Fruit fly (Drosophila melanogaster) whole organism, prepupa: ENCODE measurements around the gene Arf1.

ENCODE experiments used
- Blimp-1 ChIP-seq: fragments of 200-800 bp; sonication (Bioruptor generic); optimal IDR thresholded peaks from 3 replicates; lab custom pipeline; 2017; ENCODE audit warnings: missing biosample characterization, missing genetic modification characterization, mild to moderate bottlenecking, moderate library complexity, missing genetic modification reagents
- CG10669 ChIP-seq: fragments of 200-800 bp; sonication (Bioruptor generic); optimal IDR thresholded peaks from 3 replicates; lab custom pipeline; 2018; ENCODE audit warnings: missing biosample characterization, mild to moderate bottlenecking, missing genetic modification characterization, moderate library complexity
- CG11762 ChIP-seq: fragments of 200-800 bp; sonication (Bioruptor generic); optimal IDR thresholded peaks from 3 replicates; lab custom pipeline; 2016; ENCODE audit warnings: missing biosample characterization, missing genetic modification characterization; ENCODE audit not compliant: insufficient read depth
- CG11902 ChIP-seq: fragments of 200-800 bp; sonication (Bioruptor generic); optimal IDR thresholded peaks from 3 replicates; lab custom pipeline; 2016; ENCODE audit warnings: missing biosample characterization, missing genetic modification characterization
- CG1621 ChIP-seq: fragments of 200-800 bp; sonication (Bioruptor generic); optimal IDR thresholded peaks from 3 replicates; lab custom pipeline; 2018; ENCODE audit warnings: missing biosample characterization, mild to moderate bottlenecking, missing genetic modification characterization
- CG31627 ChIP-seq: fragments of 200-800 bp; sonication (Bioruptor generic); optimal IDR thresholded peaks from 3 replicates; lab custom pipeline; 2016; ENCODE audit warnings: missing biosample characterization, missing genetic modification characterization
- CG32006 ChIP-seq: fragments of 200-800 bp; sonication (Bioruptor generic); optimal IDR thresholded peaks from 3 replicates; lab custom pipeline; 2017; ENCODE audit warnings: missing biosample characterization, mild to moderate bottlenecking, missing genetic modification characterization
- CG34406 ChIP-seq: fragments of 200-800 bp; sonication (Bioruptor generic); optimal IDR thresholded peaks from 3 replicates; lab custom pipeline; 2016; ENCODE audit warnings: missing biosample characterization, missing genetic modification characterization
- CG3919 ChIP-seq: fragments of 200-800 bp; sonication (Bioruptor generic); optimal IDR thresholded peaks from 3 replicates; lab custom pipeline; 2016; ENCODE audit warnings: missing biosample characterization, missing genetic modification characterization
- CG4318 ChIP-seq: fragments of 200-800 bp; sonication (Bioruptor generic); optimal IDR thresholded peaks from 3 replicates; lab custom pipeline; 2017; ENCODE audit warnings: missing biosample characterization, mild to moderate bottlenecking, missing genetic modification characterization
- CG6163 ChIP-seq: fragments of 200-800 bp; sonication (Bioruptor generic); IDR thresholded peaks from 3 replicates; pipeline ENCODE4 v1.3.6; 2022; ENCODE audit warnings: missing biosample characterization, missing genetic modification characterization
- CG6276 ChIP-seq: fragments of 200-800 bp; sonication (Bioruptor generic); optimal IDR thresholded peaks from 2 replicates; lab custom pipeline; 2017; ENCODE audit warnings: missing biosample characterization, mild to moderate bottlenecking, missing genetic modification characterization
- CG6808 ChIP-seq: fragments of 200-800 bp; sonication (Bioruptor generic); optimal IDR thresholded peaks from 3 replicates; lab custom pipeline; 2017; ENCODE audit warnings: missing biosample characterization, missing genetic modification characterization, mild to moderate bottlenecking, moderate library complexity, missing genetic modification reagents
- CG8119 ChIP-seq: fragments of 200-800 bp; sonication (Bioruptor generic); IDR thresholded peaks from 3 replicates; pipeline ENCODE4 v1.3.6; 2022; ENCODE audit warnings: missing biosample characterization, missing genetic modification characterization
- CG8319 ChIP-seq: fragments of 200-800 bp; sonication (Bioruptor generic); optimal IDR thresholded peaks from 3 replicates; lab custom pipeline; 2016; ENCODE audit warnings: missing biosample characterization, missing genetic modification characterization
- CG8632 ChIP-seq: fragments of 200-800 bp; sonication (Bioruptor generic); optimal IDR thresholded peaks from 3 replicates; lab custom pipeline; 2016; ENCODE audit warnings: missing biosample characterization, missing genetic modification characterization
- CG9139 ChIP-seq: fragments of 200-800 bp; sonication (Bioruptor generic); optimal IDR thresholded peaks from 3 replicates; lab custom pipeline; 2017; ENCODE audit warnings: missing biosample characterization, mild to moderate bottlenecking, missing genetic modification characterization
- Eip75B ChIP-seq: fragments of 200-800 bp; sonication (Bioruptor generic); optimal IDR thresholded peaks from 3 replicates; lab custom pipeline; 2016; ENCODE audit warnings: missing biosample characterization, missing genetic modification characterization
- Ets21C ChIP-seq: fragments of 200-800 bp; sonication (Bioruptor generic); optimal IDR thresholded peaks from 3 replicates; lab custom pipeline; 2016; ENCODE audit warnings: missing biosample characterization, missing genetic modification characterization
- Hr38 ChIP-seq: sonication (Bioruptor generic); optimal IDR thresholded peaks from 2 replicates; lab custom pipeline; 2016; ENCODE audit warnings: missing biosample characterization, missing genetic modification characterization
- Hr4 ChIP-seq: fragments of 200-800 bp; sonication (Bioruptor generic); optimal IDR thresholded peaks from 3 replicates; lab custom pipeline; 2016; ENCODE audit warnings: missing biosample characterization, missing genetic modification characterization
- Lpt ChIP-seq: fragments of 200-800 bp; sonication (Bioruptor generic); optimal IDR thresholded peaks from 3 replicates; lab custom pipeline; 2016; ENCODE audit warnings: missing biosample characterization, missing genetic modification characterization
- OdsH ChIP-seq: fragments of 200-800 bp; sonication (Bioruptor generic); optimal IDR thresholded peaks from 3 replicates; lab custom pipeline; 2016; ENCODE audit warnings: missing biosample characterization, missing genetic modification characterization
- Smox ChIP-seq: fragments of 200-800 bp; sonication (Bioruptor generic); optimal IDR thresholded peaks from 3 replicates; lab custom pipeline; 2016; ENCODE audit warnings: missing biosample characterization, missing genetic modification characterization
- Sox102F ChIP-seq: fragments of 200-800 bp; sonication (Bioruptor generic); optimal IDR thresholded peaks from 2 replicates; lab custom pipeline; 2016; ENCODE audit warnings: missing biosample characterization, mild to moderate bottlenecking, missing genetic modification characterization
- Sox14 ChIP-seq: fragments of 200-800 bp; sonication (Bioruptor generic); optimal IDR thresholded peaks from 3 replicates; lab custom pipeline; 2016; ENCODE audit warnings: missing biosample characterization, missing genetic modification characterization
- Sox15 ChIP-seq: fragments of 200-800 bp; sonication (Bioruptor generic); optimal IDR thresholded peaks from 3 replicates; lab custom pipeline; 2016; ENCODE audit warnings: missing biosample characterization, missing genetic modification characterization
- achi ChIP-seq: fragments of 200-800 bp; sonication (Bioruptor generic); optimal IDR thresholded peaks from 3 replicates; lab custom pipeline; 2016; ENCODE audit warnings: missing biosample characterization, missing genetic modification characterization
- acj6 ChIP-seq: fragments of 200-800 bp; sonication (Bioruptor generic); optimal IDR thresholded peaks from 3 replicates; lab custom pipeline; 2016; ENCODE audit warnings: missing biosample characterization, missing genetic modification characterization
- cyc ChIP-seq: fragments of 200-800 bp; sonication (Bioruptor generic); optimal IDR thresholded peaks from 3 replicates; lab custom pipeline; 2016; ENCODE audit warnings: missing biosample characterization, missing genetic modification characterization
- dac ChIP-seq: fragments of 200-800 bp; sonication (Bioruptor generic); optimal IDR thresholded peaks from 2 replicates; lab custom pipeline; 2017; ENCODE audit warnings: missing biosample characterization, mild to moderate bottlenecking, missing genetic modification characterization
- dsx ChIP-seq: fragments of 200-800 bp; optimal IDR thresholded peaks from 3 replicates; lab custom pipeline; 2019; ENCODE audit warnings: missing biosample characterization, mild to moderate bottlenecking, missing genetic modification characterization, moderate library complexity; ENCODE audit not compliant: poor library complexity, severe bottlenecking
- eg ChIP-seq: fragments of 200-800 bp; sonication (Bioruptor generic); IDR thresholded peaks from 3 replicates; pipeline ENCODE4 v1.3.6; 2022; ENCODE audit warnings: missing biosample characterization, missing genetic modification characterization
- esn ChIP-seq: fragments of 200-800 bp; sonication (Bioruptor generic); optimal IDR thresholded peaks from 2 replicates; lab custom pipeline; 2016; ENCODE audit warnings: missing biosample characterization, mild to moderate bottlenecking, missing genetic modification characterization, moderate library complexity
- fd59A ChIP-seq: fragments of 200-800 bp; sonication (Bioruptor generic); optimal IDR thresholded peaks from 2 replicates; lab custom pipeline; 2017; ENCODE audit warnings: missing biosample characterization, mild to moderate bottlenecking, missing genetic modification characterization, missing genetic modification reagents
- fd85E ChIP-seq: fragments of 200-800 bp; sonication (Bioruptor generic); optimal IDR thresholded peaks from 3 replicates; lab custom pipeline; 2016; ENCODE audit warnings: missing biosample characterization, missing genetic modification characterization
- fkh ChIP-seq: fragments of 200-800 bp; sonication (Bioruptor generic); optimal IDR thresholded peaks from 3 replicates; lab custom pipeline; 2017; ENCODE audit warnings: missing biosample characterization, mild to moderate bottlenecking, missing genetic modification characterization, moderate library complexity
- pdm3 ChIP-seq: fragments of 200-800 bp; sonication (Bioruptor generic); optimal IDR thresholded peaks from 3 replicates; lab custom pipeline; 2016; ENCODE audit warnings: missing biosample characterization, missing genetic modification characterization
- spab ChIP-seq: fragments of 200-800 bp; sonication (Bioruptor generic); optimal IDR thresholded peaks from 2 replicates; lab custom pipeline; 2017; ENCODE audit warnings: missing biosample characterization, mild to moderate bottlenecking, missing genetic modification characterization, missing genetic modification reagents
- svp ChIP-seq: fragments of 200-800 bp; sonication (Bioruptor generic); peaks from one replicate; lab custom pipeline; 2016; ENCODE audit warnings: missing biosample characterization, missing genetic modification characterization
- vri ChIP-seq: fragments of 200-800 bp; sonication (Bioruptor generic); optimal IDR thresholded peaks from 3 replicates; lab custom pipeline; 2016; ENCODE audit warnings: missing biosample characterization, mild to moderate bottlenecking, missing genetic modification characterization

Arf1 gene

dm6 chr3L:22835144-22835964 is 36.7 kb downstream of the Arf1 start, which contains the start of gene jim (continued):
- TF ChIP-seq eg (peak; percentile 62; the same call in 2 of the 3 replicates), Blimp-1 (peak; percentile 41), Ets21C (GFP tag; lab: Kevin White, UChicago) (no peak), cyc (no peak), achi (no peak), Sox15 (GFP tag; lab: Kevin White, UChicago) (no peak), vri (GFP tag; lab: Kevin White, UChicago) (peak; percentile 78), fd85E (GFP tag; lab: Kevin White, UChicago) (no peak), CG6808 (GFP tag; lab: Kevin White, UChicago) (peak; percentile 67), CG8319 (GFP tag; lab: Kevin White, UChicago) (no peak), svp (GFP tag; lab: Kevin White, UChicago) (peak; percentile 90), CG8119 (GFP tag; lab: Robert Waterston, UW) (peak; percentile 60; the same call in 2 of the 3 replicates), CG10669 (GFP tag; lab: Kevin White, UChicago) (peak; percentile 5), Hr38 (GFP tag; lab: Kevin White, UChicago) (no peak), CG3919 (peak; percentile 62), CG9139 (GFP tag; lab: Kevin White, UChicago) (peak; percentile 75), Eip75B (GFP tag; lab: Kevin White, UChicago) (peak; percentile 5), Lpt (GFP tag; lab: Kevin White, UChicago) (peak; percentile 87), fd59A (no peak), CG32006 (GFP tag; lab: Kevin White, UChicago) (peak; percentile 56), CG1621 (peak; percentile 71), CG11762 (GFP tag; lab: Kevin White, UChicago) (peak; percentile 38), OdsH (no peak), fkh (GFP tag; lab: Kevin White, UChicago) (peak; percentile 94), CG34406 (GFP tag; lab: Kevin White, UChicago) (peak; percentile 2), Smox (GFP tag; lab: Kevin White, UChicago) (no peak), CG31627 (GFP tag; lab: Kevin White, UChicago) (no peak), dac (peak; percentile 33), CG4318 (GFP tag; lab: Kevin White, UChicago) (no peak), esn (GFP tag; lab: Kevin White, UChicago) (peak; percentile 27), pdm3 (GFP tag; lab: Kevin White, UChicago) (no peak), CG11902 (GFP tag; lab: Kevin White, UChicago) (no peak), dsx (GFP tag; lab: Kevin White, UChicago) (peak; percentile 76), Sox14 (GFP tag; lab: Kevin White, UChicago) (peak; percentile 35), CG6276 (GFP tag; lab: Kevin White, UChicago) (peak; percentile 64), CG8632 (GFP tag; lab: Kevin White, UChicago) (peak; percentile 42), Hr4 (GFP tag; lab: Kevin White, UChicago) (no peak), acj6 (no peak), spab (peak; percentile 49), CG6163 (peak; percentile 69; the same call in 2 of the 3 replicates), Sox102F (GFP tag; lab: Kevin White, UChicago) (peak; percentile 56)
